Worm (Caenorhabditis elegans) whole organism, L4 larva: Measurements from ENCODE around the gene jbts-14.

Experiments used
- D1046.2 ChIP-seq: fragments of 200-800 bp; sonication (Bioruptor generic); IDR thresholded peaks from 2 replicates; pipeline ENCODE4 v1.3.6; 2022; ENCODE audit warnings: missing genetic modification characterization, missing compliant biosample characterization
- F37D6.2 ChIP-seq: sonication (generic microtip); optimal IDR thresholded peaks from 2 replicates; lab custom pipeline; 2016; ENCODE audit warnings: mild to moderate bottlenecking, missing genetic modification characterization, missing compliant biosample characterization
- F49E8.2 ChIP-seq: sonication (generic microtip); optimal IDR thresholded peaks from 2 replicates; lab custom pipeline; 2016; ENCODE audit warnings: missing compliant biosample characterization, mild to moderate bottlenecking, missing genetic modification characterization, borderline replicate concordance
- T20F7.1 ChIP-seq: fragments of 200-800 bp; sonication (Bioruptor generic); optimal IDR thresholded peaks from 2 replicates; lab custom pipeline; 2018; ENCODE audit warnings: mild to moderate bottlenecking, missing genetic modification characterization, missing compliant biosample characterization
- ZK546.5 ChIP-seq, 2 experiments: sonication (generic microtip); optimal IDR thresholded peaks; 2 replicates each; lab custom pipeline; 2017; ENCODE audit warnings: missing biosample characterization in 2 of 2, missing genetic modification characterization in 2 of 2
- aly-2 ChIP-seq: sonication (generic microtip); optimal IDR thresholded peaks from 2 replicates; lab custom pipeline; 2018; ENCODE audit warnings: missing biosample characterization, missing genetic modification characterization
- ama-1 ChIP-seq: fragments of 150-350 bp; optimal IDR thresholded peaks from 2 replicates; lab custom pipeline; 2014; ENCODE audit warnings: inconsistent platforms, mixed read lengths
- arid-1 ChIP-seq: fragments of 200-800 bp; sonication (Bioruptor generic); conservative IDR thresholded peaks from 2 replicates; pipeline ENCODE4 v1.3.6; 2022; ENCODE audit warnings: missing genetic modification reagents, missing genetic modification characterization, missing compliant biosample characterization
- ceh-20 ChIP-seq: fragments of 200-800 bp; sonication (Bioruptor generic); IDR thresholded peaks from 2 replicates; pipeline ENCODE4 v1.3.6; 2022; ENCODE audit warnings: missing genetic modification reagents, missing genetic modification characterization, missing compliant biosample characterization
- daf-12 ChIP-seq: fragments of 150-350 bp; optimal IDR thresholded peaks from 2 replicates; lab custom pipeline; 2014; ENCODE audit warnings: missing biosample characterization, missing genetic modification reagents, missing genetic modification characterization
- daf-8 ChIP-seq: fragments of 200-800 bp; sonication (Bioruptor generic); IDR thresholded peaks from 2 replicates; pipeline ENCODE4 v1.3.6; 2022; ENCODE audit warnings: missing genetic modification characterization, missing compliant biosample characterization
- dmd-9 ChIP-seq: fragments of 200-800 bp; sonication (Bioruptor generic); IDR thresholded peaks from 2 replicates; pipeline ENCODE4 v1.3.6; 2022; ENCODE audit warnings: missing genetic modification reagents, missing genetic modification characterization, missing compliant biosample characterization
- dpl-1 ChIP-seq: fragments of 150-350 bp; optimal IDR thresholded peaks from 2 replicates; lab custom pipeline; 2014; ENCODE audit warnings: missing biosample characterization, missing genetic modification reagents, missing genetic modification characterization
- egl-43 ChIP-seq: fragments of 200-800 bp; sonication (Bioruptor generic); IDR thresholded peaks from 2 replicates; pipeline ENCODE4 v1.3.6; 2022; ENCODE audit warnings: missing genetic modification reagents, missing genetic modification characterization, missing compliant biosample characterization
- hif-1 ChIP-seq, 2 experiments: sonication (generic microtip); optimal IDR thresholded peaks; 2 replicates each; lab custom pipeline; 2016 to 2017; ENCODE audit warnings: missing compliant biosample characterization in 2 of 2, missing genetic modification characterization in 2 of 2, missing genetic modification reagents in 2 of 2, missing genotype in 2 of 2, mild to moderate bottlenecking in 1 of 2
- hlh-11 ChIP-seq: fragments of 200-800 bp; sonication (Bioruptor generic); optimal IDR thresholded peaks from 2 replicates; lab custom pipeline; 2018; ENCODE audit warnings: mild to moderate bottlenecking, missing genetic modification characterization, missing compliant biosample characterization
- hlh-30 ChIP-seq: sonication (generic microtip); optimal IDR thresholded peaks from 2 replicates; lab custom pipeline; 2017; ENCODE audit warnings: antibody characterized with exemption, mild to moderate bottlenecking, missing genetic modification characterization, missing compliant biosample characterization; ENCODE audit not compliant: insufficient read depth
- lim-7 ChIP-seq: fragments of 200-800 bp; sonication (Bioruptor generic); IDR thresholded peaks from 2 replicates; pipeline ENCODE4 v1.3.6; 2022; ENCODE audit warnings: missing genetic modification characterization, missing compliant biosample characterization
- lin-1 ChIP-seq: fragments of 200-800 bp; sonication (Bioruptor generic); IDR thresholded peaks from 2 replicates; pipeline ENCODE4 v1.3.6; 2022; ENCODE audit warnings: missing genetic modification reagents, missing genetic modification characterization, missing compliant biosample characterization
- lin-13 ChIP-seq: fragments of 150-350 bp; optimal IDR thresholded peaks from 2 replicates; lab custom pipeline; 2014; ENCODE audit warnings: missing biosample characterization, missing genetic modification reagents, missing genetic modification characterization
- lin-29 ChIP-seq: fragments of 200-800 bp; sonication (Bioruptor generic); IDR thresholded peaks from 2 replicates; pipeline ENCODE4 v1.3.6; 2022; ENCODE audit warnings: missing genetic modification reagents, missing genetic modification characterization, missing compliant biosample characterization
- lin-39 ChIP-seq: fragments of 150-350 bp; optimal IDR thresholded peaks from 2 replicates; lab custom pipeline; 2014; ENCODE audit warnings: missing biosample characterization, missing genetic modification reagents, missing genetic modification characterization
- lsy-2 ChIP-seq, 2 experiments: fragments of 150-350 bp in 1 of 2; sonication (generic microtip) in 1 of 2; optimal IDR thresholded peaks; 2 replicates each; lab custom pipeline; 2014 to 2017; ENCODE audit warnings: missing biosample characterization in 2 of 2, missing genetic modification characterization in 2 of 2
- madf-5 ChIP-seq, 2 experiments: fragments of 200-800 bp; sonication (Bioruptor generic); IDR thresholded peaks; 2 replicates each; pipeline ENCODE4 v1.3.6; 2022; ENCODE audit warnings: missing compliant biosample characterization in 2 of 2, missing genetic modification characterization in 2 of 2
- madf-9 ChIP-seq: fragments of 200-800 bp; sonication (Bioruptor generic); conservative IDR thresholded peaks from 2 replicates; pipeline ENCODE4 v1.3.6; 2022; ENCODE audit warnings: missing genetic modification reagents, missing genetic modification characterization, missing compliant biosample characterization
- mep-1 ChIP-seq: fragments of 150-350 bp; sonication (generic microtip); optimal IDR thresholded peaks from 3 replicates; lab custom pipeline; 2014; ENCODE audit warnings: missing biosample characterization, missing genetic modification characterization
- mes-2 ChIP-seq: sonication (generic microtip); optimal IDR thresholded peaks from 2 replicates; lab custom pipeline; 2016; ENCODE audit warnings: missing genotype, mild to moderate bottlenecking, missing genetic modification characterization, missing compliant biosample characterization; ENCODE audit not compliant: poor library complexity, severe bottlenecking
- mxl-2 ChIP-seq: fragments of 200-800 bp; sonication (Bioruptor generic); conservative IDR thresholded peaks from 2 replicates; pipeline ENCODE4 v1.3.6; 2022; ENCODE audit warnings: missing genetic modification reagents, missing genetic modification characterization, missing compliant biosample characterization
- mxl-3 ChIP-seq: fragments of 200-800 bp; sonication (Bioruptor generic); optimal IDR thresholded peaks from 2 replicates; lab custom pipeline; 2018; ENCODE audit warnings: mild to moderate bottlenecking, missing genetic modification characterization, missing compliant biosample characterization
- nhr-102 ChIP-seq: sonication (generic microtip); optimal IDR thresholded peaks from 2 replicates; lab custom pipeline; 2016; ENCODE audit warnings: mild to moderate bottlenecking, missing genetic modification characterization, moderate library complexity, missing compliant biosample characterization
- nhr-11 ChIP-seq: fragments of 150-350 bp; optimal IDR thresholded peaks from 2 replicates; lab custom pipeline; 2014; ENCODE audit warnings: missing biosample characterization, missing genetic modification characterization
- nhr-111 ChIP-seq: fragments of 200-800 bp; sonication (Bioruptor generic); optimal IDR thresholded peaks from 2 replicates; lab custom pipeline; 2018; ENCODE audit warnings: mild to moderate bottlenecking, missing genetic modification characterization, missing compliant biosample characterization
- nhr-25 ChIP-seq: sonication (generic microtip); optimal IDR thresholded peaks from 2 replicates; lab custom pipeline; 2017; ENCODE audit warnings: missing genetic modification characterization, mild to moderate bottlenecking, missing compliant biosample characterization, antibody characterized with exemption, moderate library complexity, borderline replicate concordance; ENCODE audit not compliant: insufficient read depth
- nhr-28 ChIP-seq: fragments of 150-350 bp; optimal IDR thresholded peaks from 2 replicates; lab custom pipeline; 2014; ENCODE audit warnings: missing biosample characterization, missing genetic modification characterization
- nhr-42 ChIP-seq: fragments of 200-800 bp; sonication (Bioruptor generic); IDR thresholded peaks from 2 replicates; pipeline ENCODE4 v1.3.6; 2022; ENCODE audit warnings: missing genetic modification characterization, missing compliant biosample characterization
- nhr-6 ChIP-seq: fragments of 150-350 bp; optimal IDR thresholded peaks from 2 replicates; lab custom pipeline; 2014; ENCODE audit warnings: missing biosample characterization, missing genetic modification characterization
- php-3 ChIP-seq: fragments of 200-800 bp; sonication (Bioruptor generic); IDR thresholded peaks from 2 replicates; pipeline ENCODE4 v1.3.6; 2022; ENCODE audit warnings: missing genetic modification reagents, missing genetic modification characterization, missing compliant biosample characterization
- pqm-1 ChIP-seq: sonication (generic microtip); optimal IDR thresholded peaks from 2 replicates; lab custom pipeline; 2017; ENCODE audit warnings: missing biosample characterization, missing genetic modification characterization
- rbr-2 ChIP-seq: sonication (generic microtip); optimal IDR thresholded peaks from 2 replicates; lab custom pipeline; 2016; ENCODE audit warnings: missing genotype, missing genetic modification characterization, missing compliant biosample characterization
- sdz-12 ChIP-seq: fragments of 200-800 bp; sonication (Bioruptor generic); optimal IDR thresholded peaks from 2 replicates; lab custom pipeline; 2018; ENCODE audit warnings: mild to moderate bottlenecking, missing genetic modification characterization, missing compliant biosample characterization
- skn-1 ChIP-seq: fragments of 150-350 bp; optimal IDR thresholded peaks from 2 replicates; lab custom pipeline; 2014; ENCODE audit warnings: missing biosample characterization, missing genetic modification characterization
- snpc-4 ChIP-seq: fragments of 150-350 bp; optimal IDR thresholded peaks from 2 replicates; lab custom pipeline; 2014; ENCODE audit warnings: missing biosample characterization, missing genetic modification characterization
- spr-3 ChIP-seq: fragments of 200-800 bp; sonication (Bioruptor generic); optimal IDR thresholded peaks from 2 replicates; lab custom pipeline; 2018; ENCODE audit warnings: mild to moderate bottlenecking, missing genetic modification characterization, missing compliant biosample characterization
- unc-130 ChIP-seq: sonication (generic microtip); optimal IDR thresholded peaks from 2 replicates; lab custom pipeline; 2016; ENCODE audit warnings: missing genetic modification reagents, missing genetic modification characterization, missing compliant biosample characterization
- unc-39 ChIP-seq: sonication (generic microtip); optimal IDR thresholded peaks from 2 replicates; lab custom pipeline; 2017; ENCODE audit warnings: missing biosample characterization, missing genetic modification characterization
- unc-62 ChIP-seq, 3 experiments: fragments of 150-350 bp in 1 of 3; sonication (generic microtip); optimal IDR thresholded peaks in 2 of 3; peaks in 1 of 3; 1 replicate in 1 of 3; 2 replicates in 2 of 3; lab custom pipeline; 2014 to 2017; ENCODE audit warnings: missing biosample characterization in 3 of 3, missing genetic modification characterization in 3 of 3, missing genetic modification reagents in 3 of 3, missing genotype in 1 of 3
- vab-7 ChIP-seq: fragments of 200-800 bp; sonication (Bioruptor generic); IDR thresholded peaks from 2 replicates; pipeline ENCODE4 v1.3.6; 2022; ENCODE audit warnings: missing genetic modification reagents, missing genetic modification characterization, missing compliant biosample characterization
- zag-1 ChIP-seq: fragments of 150-350 bp; optimal IDR thresholded peaks from 2 replicates; lab custom pipeline; 2014; ENCODE audit warnings: missing biosample characterization, missing genetic modification characterization
- zfp-3 ChIP-seq: fragments of 200-800 bp; sonication (Bioruptor generic); conservative IDR thresholded peaks from 2 replicates; pipeline ENCODE4 v1.3.6; 2022; ENCODE audit warnings: missing genetic modification reagents, missing genetic modification characterization, missing compliant biosample characterization
- zip-2 ChIP-seq: fragments of 150-350 bp; optimal IDR thresholded peaks from 2 replicates; lab custom pipeline; 2014; ENCODE audit warnings: missing biosample characterization, missing genetic modification characterization

jbts-14 gene

DNA sequence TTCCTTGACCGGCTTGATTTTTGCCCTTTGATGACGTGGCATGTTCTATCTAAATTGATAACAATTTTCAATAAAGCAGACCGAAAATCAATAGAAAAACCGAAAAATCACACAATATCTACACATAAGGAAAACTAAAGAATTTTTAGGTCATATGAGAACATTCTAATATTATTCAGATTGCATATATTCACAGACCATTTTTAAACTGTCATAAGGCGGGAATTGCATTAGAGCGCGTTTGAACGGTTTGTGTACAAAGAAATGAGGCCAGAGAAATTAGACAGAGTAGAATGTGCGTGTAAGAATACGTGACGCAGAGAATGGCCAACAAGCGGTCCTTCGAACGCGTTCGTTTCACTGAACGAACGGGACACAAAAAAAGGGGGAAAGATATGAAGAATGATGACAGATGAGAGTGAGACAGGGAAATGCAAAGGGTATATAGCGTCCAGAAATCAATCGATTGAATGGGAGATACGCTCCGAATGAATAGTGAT, 32.9 kb downstream of the jbts-14 start, which contains the start of gene M02D8.3 (continued):
- no peak for TF ChIP-seq nhr-42
- TF ChIP-seq zag-1 (tag; lab: Kevin White, UChicago) = no peak
- TF ChIP-seq mes-2 (tag; lab: Kevin White, UChicago) = peak; percentile 62
- no peak for TF ChIP-seq sdz-12
- peak; percentile 43 for TF ChIP-seq nhr-25
- TF ChIP-seq F37D6.2 (tag; lab: Kevin White, UChicago) = peak; percentile 10
- no peak for TF ChIP-seq madf-9 (GFP tag; lab: Robert Waterston, UW)
- TF ChIP-seq zip-2 (tag; lab: Kevin White, UChicago) = no peak
- no peak for TF ChIP-seq nhr-111 (GFP tag; lab: Kevin White, UChicago)
- TF ChIP-seq ZK546.5 (tag; optimal IDR thresholded peaks at IDR 0.05; lab: Kevin White, UChicago) = no peak
- TF ChIP-seq dmd-9 (GFP tag; lab: Robert Waterston, UW) = no peak
- 0 out of 2 replicates have a peak, but pooled peaks have one; percentile 13 for TF ChIP-seq lin-1 (GFP tag; lab: Robert Waterston, UW)
- TF ChIP-seq spr-3 (GFP tag; lab: Kevin White, UChicago) = no peak
- no peak for TF ChIP-seq egl-43 (GFP tag; lab: Robert Waterston, UW)
- peak; percentile 10 for TF ChIP-seq lin-13 (GFP tag; lab: Kevin White, UChicago)
- peak; percentile 89 for TF ChIP-seq nhr-28 (tag; lab: Kevin White, UChicago)
- no peak for TF ChIP-seq nhr-11
- TF ChIP-seq ama-1 (lab: Kevin White, UChicago) = no peak
- 0 out of 2 replicates have a peak, but pooled peaks have one; percentile 6 for TF ChIP-seq arid-1 (GFP tag; lab: Robert Waterston, UW)
- peak; percentile 83 for TF ChIP-seq mxl-3 (GFP tag; lab: Kevin White, UChicago)
- TF ChIP-seq daf-12 = no peak
- TF ChIP-seq unc-39 (tag; lab: Kevin White, UChicago) = no peak
- no peak for TF ChIP-seq unc-130
- TF ChIP-seq mxl-2 (GFP tag; lab: Robert Waterston, UW) = no peak
- TF ChIP-seq T20F7.1 (GFP tag; lab: Kevin White, UChicago) = peak; percentile 10
- TF ChIP-seq lim-7 = no peak
- TF ChIP-seq aly-2 = no peak
- no peak for TF ChIP-seq madf-5 (GFP tag; IDR thresholded peaks at IDR 0.05; lab: Robert Waterston, UW)
- TF ChIP-seq vab-7 (GFP tag; lab: Robert Waterston, UW) = no peak
- no peak for TF ChIP-seq skn-1
- TF ChIP-seq D1046.2 = no peak
- TF ChIP-seq php-3 (GFP tag; lab: Robert Waterston, UW) = no peak
- peak in 1 of 2 experiments; percentile 69 for TF ChIP-seq lsy-2 (tag; optimal IDR thresholded peaks at IDR 0.05; lab: Kevin White, UChicago)
- TF ChIP-seq lin-29 (GFP tag; lab: Robert Waterston, UW) = no peak
- no peak for TF ChIP-seq daf-8
- TF ChIP-seq ceh-20 = no peak
- TF ChIP-seq dpl-1 (GFP tag; lab: Kevin White, UChicago) = peak; percentile 66
- TF ChIP-seq unc-62 (GFP tag; optimal IDR thresholded peaks at IDR 0.05 in 1 of 2; lab: Kevin White, UChicago) = no peak
- TF ChIP-seq unc-62 (tag; optimal IDR thresholded peaks at IDR 0.05; lab: Kevin White, UChicago) = no peak
- TF ChIP-seq snpc-4 (tag; lab: Kevin White, UChicago) = no peak
- TF ChIP-seq F49E8.2 (tag; lab: Kevin White, UChicago) = no peak
- peak; percentile 70 for TF ChIP-seq hlh-11 (tag; lab: Kevin White, UChicago)
- no peak for TF ChIP-seq zfp-3 (GFP tag; lab: Robert Waterston, UW)
- peak in 1 of 2 experiments; percentile 41 for TF ChIP-seq hif-1 (tag; optimal IDR thresholded peaks at IDR 0.05; lab: Kevin White, UChicago)
- TF ChIP-seq lin-39 (tag; lab: Kevin White, UChicago) = no peak
- peak; percentile 74 for TF ChIP-seq mep-1 (tag; lab: Kevin White, UChicago)
- TF ChIP-seq rbr-2 = peak; percentile 57
- TF ChIP-seq nhr-102 (tag; lab: Kevin White, UChicago) = no peak
- no peak for TF ChIP-seq pqm-1
- peak; percentile 91 for TF ChIP-seq hlh-30 (tag; lab: Kevin White, UChicago)
- peak; percentile 10 for TF ChIP-seq nhr-6 (tag; lab: Kevin White, UChicago)
